Worm (Caenorhabditis elegans) whole organism, midembryonic: ENCODE measurements around the gene gst-33.

Source experiments
- T22C8.4 ChIP-seq: fragments of 200-800 bp; sonication (Bioruptor generic); IDR thresholded peaks from 2 replicates; pipeline ENCODE4 v1.3.6; 2022; ENCODE audit warnings: missing genetic modification characterization, missing compliant biosample characterization
- cog-1 ChIP-seq: sonication (generic microtip); optimal IDR thresholded peaks from 2 replicates; lab custom pipeline; 2016; ENCODE audit warnings: missing genetic modification characterization, missing compliant biosample characterization
- flt-1 ChIP-seq: fragments of 200-800 bp; sonication (Bioruptor generic); IDR thresholded peaks from 2 replicates; pipeline ENCODE4 v1.3.6; 2022; ENCODE audit warnings: missing genetic modification characterization, missing compliant biosample characterization
- klf-2 ChIP-seq: fragments of 200-800 bp; sonication (Bioruptor generic); conservative IDR thresholded peaks from 2 replicates; pipeline ENCODE4 v1.3.6; 2022; ENCODE audit warnings: missing genetic modification reagents, missing genetic modification characterization, missing compliant biosample characterization
- med-1 ChIP-seq: sonication (generic microtip); optimal IDR thresholded peaks from 2 replicates; lab custom pipeline; 2017; ENCODE audit warnings: missing genetic modification characterization, mild to moderate bottlenecking, missing compliant biosample characterization, antibody characterized with exemption, missing genetic modification reagents; ENCODE audit not compliant: insufficient read depth
- ref-1 ChIP-seq: fragments of 200-800 bp; sonication (Bioruptor generic); conservative IDR thresholded peaks from 2 replicates; pipeline ENCODE4 v1.3.6; 2022; ENCODE audit warnings: missing genetic modification reagents, missing genetic modification characterization, missing compliant biosample characterization
- ztf-23 ChIP-seq: fragments of 200-800 bp; sonication (Bioruptor generic); IDR thresholded peaks from 2 replicates; pipeline ENCODE4 v1.3.6; 2022; ENCODE audit warnings: missing genetic modification reagents, missing genetic modification characterization, missing compliant biosample characterization
- ztf-29 ChIP-seq: fragments of 200-800 bp; sonication (Bioruptor generic); IDR thresholded peaks from 2 replicates; pipeline ENCODE4 v1.3.6; 2022; ENCODE audit warnings: missing genetic modification reagents, missing genetic modification characterization, missing compliant biosample characterization

DNA sequence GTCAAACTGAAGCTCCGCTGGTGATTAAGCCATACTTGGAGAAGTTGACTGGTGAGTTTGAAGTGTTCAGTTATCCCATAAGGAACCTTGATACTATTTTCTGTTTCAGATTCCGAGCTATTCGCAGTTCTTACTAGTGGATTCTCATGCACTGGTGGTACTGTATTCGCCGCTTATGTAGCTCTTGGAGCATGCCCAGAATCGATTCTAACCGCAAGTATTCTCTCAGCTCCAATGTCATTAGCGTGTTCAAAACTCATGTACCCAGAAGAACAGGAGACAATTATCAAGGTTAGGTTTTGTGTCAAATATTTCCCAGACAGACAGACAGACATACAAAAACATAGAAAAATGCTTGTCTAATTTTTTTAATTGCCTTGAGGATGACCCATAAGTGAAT is 3.5 kb downstream of the gst-33 start:
- TF ChIP-seq med-1 (GFP tag; lab: Kevin White, UChicago) (no peak), flt-1 (GFP tag; lab: Robert Waterston, UW) (no peak), T22C8.4 (GFP tag; lab: Robert Waterston, UW) (no peak), klf-2 (GFP tag; lab: Robert Waterston, UW) (no peak), ztf-23 (GFP tag; lab: Robert Waterston, UW) (no peak), cog-1 (no peak), ztf-29 (GFP tag; lab: Robert Waterston, UW) (no peak), ref-1 (GFP tag; lab: Robert Waterston, UW) (no peak)
